Worm (Caenorhabditis elegans): ENCODE data around the gene K04G7.1.

K04G7.1 gene

DNA sequence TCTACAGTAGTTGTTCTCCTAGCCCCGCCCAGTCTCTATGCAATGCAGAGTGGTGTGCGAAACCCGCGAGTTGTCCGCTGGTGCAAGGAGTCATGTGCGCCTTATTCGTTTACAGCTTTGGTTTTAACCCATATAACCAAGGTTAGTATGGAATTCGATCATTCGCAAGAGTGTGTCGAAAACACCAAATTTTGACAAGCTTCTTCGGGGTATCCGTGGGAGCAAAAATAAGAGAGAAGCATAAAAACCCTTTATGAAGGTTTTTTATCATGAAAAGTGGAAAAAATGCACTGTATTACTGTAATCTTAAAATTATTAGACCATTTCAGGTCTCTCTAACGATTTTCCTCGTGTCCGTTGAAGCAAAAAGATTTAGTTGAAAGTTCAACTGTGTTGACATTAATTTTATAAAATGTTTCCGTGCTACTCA lies 20.3 kb upstream of the K04G7.1 start (continued):
- TF ChIP-seq mel-28 (tag; optimal IDR thresholded peaks at IDR 0.05; ENCODE audit: borderline replicate concordance) (no peak), D2030.7 (GFP tag; IDR thresholded peaks at IDR 0.05) (peak; percentile 92), rcor-1 (GFP tag; IDR thresholded peaks at IDR 0.05) (peak; percentile 58; the same call in 1 of the 2 replicates), lsl-1 (GFP tag; optimal IDR thresholded peaks at IDR 0.05) (peak; percentile 71), hrde-1 (tag; optimal IDR thresholded peaks at IDR 0.05; ENCODE audit: borderline replicate concordance) (peak; percentile 41), madf-6 (GFP tag; IDR thresholded peaks at IDR 0.05) (peak; percentile 64), F55B11.4 (tag; optimal IDR thresholded peaks at IDR 0.05; ENCODE audit: borderline replicate concordance, insufficient read depth) (no peak), ceh-100 (GFP tag; IDR thresholded peaks at IDR 0.05) (no peak), T26A5.8 (tag; optimal IDR thresholded peaks at IDR 0.05) (no peak), ceh-40 (GFP tag; IDR thresholded peaks at IDR 0.05) (0 out of 2 replicates have a peak, but pooled peaks have one; percentile 49), ztf-6 (GFP tag; IDR thresholded peaks at IDR 0.05) (no peak), ccch-3 (GFP tag; optimal IDR thresholded peaks at IDR 0.05) (no peak), ceh-91 (GFP tag; IDR thresholded peaks at IDR 0.05) (peak; percentile 51; the same call in 1 of the 2 replicates), nfyb-1 (GFP tag; IDR thresholded peaks at IDR 0.05) (peak; percentile 83), tbx-9 (tag; optimal IDR thresholded peaks at IDR 0.05; ENCODE audit: borderline replicate concordance) (no peak), aptf-3 (GFP tag; IDR thresholded peaks at IDR 0.05) (no peak), F33H1.4 (GFP tag; IDR thresholded peaks at IDR 0.05) (peak; percentile 56), sea-2 (GFP tag; IDR thresholded peaks at IDR 0.05) (no peak), ztf-3 (GFP tag; optimal IDR thresholded peaks at IDR 0.05) (no peak), Y56A3A.18 (GFP tag; IDR thresholded peaks at IDR 0.05) (peak; percentile 61; the same call in 1 of the 2 replicates), rec-8 (tag; optimal IDR thresholded peaks at IDR 0.05) (peak in 1 of 2 experiments; percentile 44), hmg-1.2 (GFP tag; IDR thresholded peaks at IDR 0.05) (peak; percentile 94), lin-54 (GFP tag; optimal IDR thresholded peaks at IDR 0.05) (peak; percentile 63), tbp1 (GFP tag; optimal IDR thresholded peaks at IDR 0.05) (peak; percentile 78), ZK185.1 (tag; optimal IDR thresholded peaks at IDR 0.05; ENCODE audit: poor library complexity, severe bottlenecking) (no peak), lin-35 (GFP tag; optimal IDR thresholded peaks at IDR 0.05) (no peak), egl-44 (GFP tag; IDR thresholded peaks at IDR 0.05) (no peak), lag-1 (GFP tag; IDR thresholded peaks at IDR 0.05) (no peak), rpc-1 (optimal IDR thresholded peaks at IDR 0.05) (no peak), rpc-1 (tag; optimal IDR thresholded peaks at IDR 0.05) (peak; percentile 11), K11D2.4 (GFP tag; IDR thresholded peaks at IDR 0.05) (no peak), unc-62 (GFP tag; optimal IDR thresholded peaks at IDR 0.05) (no peak), F52B5.7 (tag; optimal IDR thresholded peaks at IDR 0.05) (no peak), F49E8.2 (tag; optimal IDR thresholded peaks at IDR 0.05; ENCODE audit: insufficient read depth) (peak; percentile 87), Y95B8A.8 (GFP tag; IDR thresholded peaks at IDR 0.05) (peak; percentile 67; the same call in 1 of the 2 replicates), snpc-4 (GFP tag; optimal IDR thresholded peaks at IDR 0.05) (peak; percentile 96), snpc-4 (tag; optimal IDR thresholded peaks at IDR 0.05) (peak; percentile 96 to 98 (median 97)), ztf-18 (tag; optimal IDR thresholded peaks at IDR 0.05) (peak; percentile 4), zim-3 (tag; optimal IDR thresholded peaks at IDR 0.05) (no peak), C06A6.2 (GFP tag; conservative IDR thresholded peaks at IDR 0.05) (no peak), lin-26 (GFP tag; IDR thresholded peaks at IDR 0.05) (peak; percentile 18; the same call in 1 of the 2 replicates), repo-1 (tag; optimal IDR thresholded peaks at IDR 0.05) (peak; percentile 15), C17E4.6 (GFP tag; IDR thresholded peaks at IDR 0.05) (peak; percentile 60), B0019.2 (GFP tag; conservative IDR thresholded peaks at IDR 0.05) (0 out of 2 replicates have a peak, but pooled peaks have one; percentile 24), sdz-38 (tag; optimal IDR thresholded peaks at IDR 0.05) (no peak), madf-8 (GFP tag; conservative IDR thresholded peaks at IDR 0.05) (0 out of 2 replicates have a peak, but pooled peaks have one; percentile 7), ztf-28 (GFP tag; IDR thresholded peaks at IDR 0.05) (no peak), athp-1 (tag; optimal IDR thresholded peaks at IDR 0.05) (no peak)
